Worm (Caenorhabditis elegans): ENCODE data around the gene irld-67.

The irld-67 gene

ce11 chrII:2919074-2919857, 15.0 kb downstream of the irld-67 start, which contains the start of the genes ncap-1 and Y110A2AR.1:
ncap-1 (minus strand) TSS chrII:2919314.
Y110A2AR.1 (plus strand) TSS chrII:2919710.
- TF ChIP-seq unc-62 (GFP tag; optimal IDR thresholded peaks at IDR 0.05): no peak

- no peak for TF ChIP-seq unc-62 (GFP tag; optimal IDR thresholded peaks at IDR 0.05)
Measured at ce11 chrII:2913505-2913904, 20.7 kb downstream of the irld-67 start, which contains the start of gene ubc-15. ubc-15 (minus strand) TSS chrII:2913605.

- TF ChIP-seq unc-62 (GFP tag; optimal IDR thresholded peaks at IDR 0.05): no peak
Measured at ce11 chrII:2903748-2904147, 30.5 kb downstream of the irld-67 start.

ce11 chrII:2901158-2901557, 33.1 kb downstream of the irld-67 start:
- TF ChIP-seq unc-62 (GFP tag; optimal IDR thresholded peaks at IDR 0.05): no peak

- no peak for TF ChIP-seq unc-62 (GFP tag; optimal IDR thresholded peaks at IDR 0.05)
Measured at ce11 chrII:2900248-2900647, 34.0 kb downstream of the irld-67 start, which contains the start of gene ubc-26. ubc-26 (minus strand) TSS chrII:2900348.

ce11 chrII:2894295-2894694, 40.0 kb downstream of the irld-67 start, which contains the start of gene sqv-2:
sqv-2 (minus strand) TSS chrII:2894395.
- TF ChIP-seq unc-62 (GFP tag; optimal IDR thresholded peaks at IDR 0.05): no peak

- no peak for TF ChIP-seq unc-62 (GFP tag; optimal IDR thresholded peaks at IDR 0.05)
Measured at ce11 chrII:2888957-2889630, 45.2 kb downstream of the irld-67 start, which contains the start of gene pinn-1. pinn-1 (minus strand) TSS chrII:2889007.

ce11 chrII:2885518-2886449, 48.5 kb downstream of the irld-67 start:
- TF ChIP-seq unc-62 (GFP tag; optimal IDR thresholded peaks at IDR 0.05): no peak

ce11 chrII:2884810-2885209, 49.4 kb downstream of the irld-67 start, which contains the start of gene pigw-1:
pigw-1 (minus strand) TSS chrII:2884910.
- TF ChIP-seq unc-62 (GFP tag; optimal IDR thresholded peaks at IDR 0.05): no peak

Measured in whole organism, dauer.